Worm (Caenorhabditis elegans) whole organism, young adult: ENCODE measurements around the gene gtl-2.

ENCODE experiments used
- B0261.1 ChIP-seq: sonication (generic microtip); optimal IDR thresholded peaks from 2 replicates; lab custom pipeline; 2016; ENCODE audit warnings: mild to moderate bottlenecking, missing genetic modification characterization, moderate library complexity, missing compliant biosample characterization
- D2030.7 ChIP-seq: fragments of 200-800 bp; sonication (Bioruptor generic); IDR thresholded peaks from 2 replicates; pipeline ENCODE4 v1.3.6; 2022; ENCODE audit warnings: missing genetic modification reagents, missing genetic modification characterization, missing compliant biosample characterization
- F10E7.11 ChIP-seq: sonication (generic microtip); optimal IDR thresholded peaks from 2 replicates; lab custom pipeline; 2017; ENCODE audit warnings: mild to moderate bottlenecking, missing genetic modification characterization, moderate library complexity, missing compliant biosample characterization
- F22D6.2 ChIP-seq: sonication (generic microtip); optimal IDR thresholded peaks from 2 replicates; lab custom pipeline; 2016; ENCODE audit warnings: mild to moderate bottlenecking, missing genetic modification characterization, missing compliant biosample characterization
- F37B4.10 ChIP-seq: fragments of 200-800 bp; sonication (Bioruptor generic); IDR thresholded peaks from 2 replicates; pipeline ENCODE4 v1.3.6; 2022; ENCODE audit warnings: missing genetic modification characterization, missing compliant biosample characterization
- F39B2.1 ChIP-seq: fragments of 200-800 bp; sonication (Bioruptor generic); IDR thresholded peaks from 2 replicates; pipeline ENCODE4 v1.3.6; 2022; ENCODE audit warnings: missing genetic modification reagents, missing genetic modification characterization, missing compliant biosample characterization
- F49E8.2 ChIP-seq: sonication (generic microtip); optimal IDR thresholded peaks from 3 replicates; lab custom pipeline; 2017; ENCODE audit warnings: missing genetic modification characterization, mild to moderate bottlenecking, missing compliant biosample characterization, antibody characterized with exemption, moderate library complexity; ENCODE audit not compliant: insufficient read depth
- K12H6.12 ChIP-seq: fragments of 200-800 bp; sonication (Bioruptor generic); optimal IDR thresholded peaks from 2 replicates; lab custom pipeline; 2018; ENCODE audit warnings: mild to moderate bottlenecking, missing genetic modification characterization, missing compliant biosample characterization
- T07F8.4 ChIP-seq: sonication (generic microtip); optimal IDR thresholded peaks from 2 replicates; lab custom pipeline; 2016; ENCODE audit warnings: mild to moderate bottlenecking, missing genetic modification characterization, moderate library complexity, missing compliant biosample characterization
- Y56A3A.18 ChIP-seq: fragments of 200-800 bp; sonication (Bioruptor generic); IDR thresholded peaks from 2 replicates; pipeline ENCODE4 v1.3.6; 2022; ENCODE audit warnings: missing genetic modification reagents, missing genetic modification characterization, missing compliant biosample characterization
- aptf-2 ChIP-seq: fragments of 200-800 bp; sonication (Bioruptor generic); conservative IDR thresholded peaks from 2 replicates; pipeline ENCODE4 v1.3.6; 2022; ENCODE audit warnings: missing genetic modification reagents, missing genetic modification characterization, missing compliant biosample characterization
- atf-7 ChIP-seq: sonication (generic microtip); optimal IDR thresholded peaks from 2 replicates; lab custom pipeline; 2017; ENCODE audit warnings: mild to moderate bottlenecking, missing genetic modification characterization, missing compliant biosample characterization
- athp-1 ChIP-seq: sonication (generic microtip); optimal IDR thresholded peaks from 2 replicates; lab custom pipeline; 2017; ENCODE audit warnings: mild to moderate bottlenecking, missing genetic modification characterization, missing compliant biosample characterization
- bed-2 ChIP-seq: fragments of 200-800 bp; sonication (Bioruptor generic); IDR thresholded peaks from 2 replicates; pipeline ENCODE4 v1.3.6; 2022; ENCODE audit warnings: missing genetic modification reagents, missing genetic modification characterization, missing compliant biosample characterization
- ccch-3 ChIP-seq: fragments of 200-800 bp; sonication (Bioruptor generic); optimal IDR thresholded peaks from 2 replicates; lab custom pipeline; 2018; ENCODE audit warnings: mild to moderate bottlenecking, missing genetic modification characterization, missing compliant biosample characterization
- cebp-2 ChIP-seq: fragments of 200-800 bp; sonication (Bioruptor generic); IDR thresholded peaks from 2 replicates; pipeline ENCODE4 v1.3.6; 2022; ENCODE audit warnings: missing genetic modification characterization, missing compliant biosample characterization
- ceh-58 ChIP-seq: fragments of 200-800 bp; sonication (Bioruptor generic); IDR thresholded peaks from 2 replicates; pipeline ENCODE4 v1.3.6; 2022; ENCODE audit warnings: missing genetic modification characterization, missing compliant biosample characterization
- die-1 ChIP-seq: sonication (generic microtip); optimal IDR thresholded peaks from 2 replicates; lab custom pipeline; 2016; ENCODE audit warnings: missing genotype, mild to moderate bottlenecking, missing genetic modification characterization, missing compliant biosample characterization
- dpff-1 ChIP-seq: sonication (generic microtip); optimal IDR thresholded peaks from 2 replicates; lab custom pipeline; 2017; ENCODE audit warnings: mild to moderate bottlenecking, missing genetic modification characterization, missing compliant biosample characterization
- egl-18 ChIP-seq: fragments of 200-800 bp; sonication (Bioruptor generic); IDR thresholded peaks from 2 replicates; pipeline ENCODE4 v1.3.6; 2022; ENCODE audit warnings: missing genetic modification reagents, missing genetic modification characterization, missing compliant biosample characterization
- ekl-4 ChIP-seq: fragments of 200-800 bp; sonication (Bioruptor generic); IDR thresholded peaks from 2 replicates; pipeline ENCODE4 v1.3.6; 2022; ENCODE audit warnings: missing genetic modification reagents, missing genetic modification characterization, missing compliant biosample characterization
- let-526 ChIP-seq: fragments of 200-800 bp; sonication (Bioruptor generic); IDR thresholded peaks from 2 replicates; pipeline ENCODE4 v1.3.6; 2022; ENCODE audit warnings: missing genetic modification reagents, missing genetic modification characterization, missing compliant biosample characterization
- let-607 ChIP-seq, 2 experiments: fragments of 200-800 bp in 1 of 2; sonication (Bioruptor generic) in 1 of 2; sonication (generic microtip) in 1 of 2; optimal IDR thresholded peaks; 2 replicates each; lab custom pipeline; 2016 to 2018; ENCODE audit warnings: mild to moderate bottlenecking in 2 of 2, missing compliant biosample characterization in 2 of 2, missing genetic modification characterization in 2 of 2, moderate library complexity in 2 of 2, missing genotype in 1 of 2
- lin-54 ChIP-seq: fragments of 200-800 bp; sonication (Bioruptor generic); optimal IDR thresholded peaks from 2 replicates; lab custom pipeline; 2018; ENCODE audit warnings: mild to moderate bottlenecking, missing genetic modification characterization, missing compliant biosample characterization
- lsy-27 ChIP-seq: sonication (generic microtip); optimal IDR thresholded peaks from 2 replicates; lab custom pipeline; 2017; ENCODE audit warnings: missing genetic modification characterization, mild to moderate bottlenecking, missing compliant biosample characterization, antibody characterized with exemption, missing genotype, borderline replicate concordance; ENCODE audit not compliant: insufficient read depth
- madf-3 ChIP-seq: fragments of 200-800 bp; sonication (Bioruptor generic); IDR thresholded peaks from 2 replicates; pipeline ENCODE4 v1.3.6; 2022; ENCODE audit warnings: missing genetic modification reagents, missing genetic modification characterization, missing compliant biosample characterization
- madf-6 ChIP-seq: fragments of 200-800 bp; sonication (Bioruptor generic); IDR thresholded peaks from 2 replicates; pipeline ENCODE4 v1.3.6; 2022; ENCODE audit warnings: missing genetic modification reagents, missing genetic modification characterization, missing compliant biosample characterization
- mel-28 ChIP-seq: sonication (generic microtip); optimal IDR thresholded peaks from 2 replicates; lab custom pipeline; 2016; ENCODE audit warnings: borderline replicate concordance, mild to moderate bottlenecking, missing genetic modification characterization, missing compliant biosample characterization
- nfya-1 ChIP-seq: sonication (generic microtip); optimal IDR thresholded peaks from 2 replicates; lab custom pipeline; 2017; ENCODE audit warnings: antibody characterized with exemption, missing compliant biosample characterization, missing genetic modification characterization, borderline replicate concordance; ENCODE audit not compliant: insufficient read depth
- nfyb-1 ChIP-seq: fragments of 200-800 bp; sonication (Bioruptor generic); IDR thresholded peaks from 2 replicates; pipeline ENCODE4 v1.3.6; 2022; ENCODE audit warnings: missing genetic modification reagents, missing genetic modification characterization, missing compliant biosample characterization
- nhr-120 ChIP-seq: fragments of 200-800 bp; sonication (Bioruptor generic); IDR thresholded peaks from 2 replicates; pipeline ENCODE4 v1.3.6; 2022; ENCODE audit warnings: missing genetic modification characterization, missing compliant biosample characterization
- nhr-179 ChIP-seq: sonication (generic microtip); optimal IDR thresholded peaks from 2 replicates; lab custom pipeline; 2016; ENCODE audit warnings: mild to moderate bottlenecking, missing genetic modification characterization, missing compliant biosample characterization
- nhr-80 ChIP-seq: sonication (generic microtip); optimal IDR thresholded peaks from 2 replicates; lab custom pipeline; 2016; ENCODE audit warnings: missing genetic modification characterization, missing compliant biosample characterization
- rpc-1 ChIP-seq, 2 experiments: fragments of 150-350 bp in 1 of 2; sonication (generic microtip) in 1 of 2; optimal IDR thresholded peaks; 2 replicates each; lab custom pipeline; 2014 to 2018; ENCODE audit warnings: missing biosample characterization in 1 of 2, missing genetic modification characterization in 1 of 2, missing genetic modification reagents in 1 of 2, missing genotype in 1 of 2
- somi-1 ChIP-seq: fragments of 200-800 bp; sonication (Bioruptor generic); optimal IDR thresholded peaks from 2 replicates; lab custom pipeline; 2018; ENCODE audit warnings: mild to moderate bottlenecking, missing genetic modification characterization, missing compliant biosample characterization
- tbp1 ChIP-seq: fragments of 200-800 bp; sonication (Bioruptor generic); optimal IDR thresholded peaks from 2 replicates; lab custom pipeline; 2018; ENCODE audit warnings: mild to moderate bottlenecking, missing genetic modification characterization, missing compliant biosample characterization
- tbx-9 ChIP-seq: sonication (generic microtip); optimal IDR thresholded peaks from 2 replicates; lab custom pipeline; 2016; ENCODE audit warnings: borderline replicate concordance, missing genetic modification characterization, inconsistent platforms, missing compliant biosample characterization
- ztf-18 ChIP-seq: sonication (generic microtip); optimal IDR thresholded peaks from 2 replicates; lab custom pipeline; 2016; ENCODE audit warnings: missing genotype, mild to moderate bottlenecking, missing genetic modification characterization, missing compliant biosample characterization
- ztf-28 ChIP-seq: fragments of 200-800 bp; sonication (Bioruptor generic); IDR thresholded peaks from 2 replicates; pipeline ENCODE4 v1.3.6; 2022; ENCODE audit warnings: missing genetic modification reagents, missing genetic modification characterization, missing compliant biosample characterization

Gene gtl-2

DNA sequence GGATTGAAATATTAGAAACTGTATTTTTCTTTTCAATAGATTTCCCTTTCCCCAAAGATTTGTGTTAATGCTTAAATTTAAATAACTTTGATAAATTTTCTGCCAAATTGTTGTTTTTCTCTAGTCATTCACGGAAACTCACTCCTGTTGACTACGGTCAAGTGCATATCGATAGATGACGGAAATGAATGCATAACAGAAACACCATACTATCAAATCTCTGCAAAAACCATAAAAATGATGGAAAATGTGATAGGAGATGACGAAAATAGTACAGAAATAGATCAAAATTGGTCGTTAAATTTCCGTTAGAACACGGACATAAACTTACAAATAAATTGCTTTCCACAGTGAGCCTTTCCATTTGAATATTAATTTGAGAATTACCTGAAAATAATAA, 44.2 kb upstream of the gtl-2 start:
- TF ChIP-seq aptf-2 (GFP tag; lab: Robert Waterston, UW) = no peak
- TF ChIP-seq F37B4.10 (GFP tag; lab: Robert Waterston, UW) = no peak
- TF ChIP-seq bed-2 (GFP tag; lab: Robert Waterston, UW) = no peak
- no peak for TF ChIP-seq K12H6.12 (tag; lab: Kevin White, UChicago)
- TF ChIP-seq ccch-3 = no peak
- TF ChIP-seq let-526 (GFP tag; lab: Robert Waterston, UW) = no peak
- no peak for TF ChIP-seq F10E7.11
- no peak for TF ChIP-seq nhr-120
- no peak for TF ChIP-seq cebp-2 (GFP tag; lab: Robert Waterston, UW)
- no peak for TF ChIP-seq ekl-4 (GFP tag; lab: Robert Waterston, UW)
- TF ChIP-seq F49E8.2 (tag; lab: Kevin White, UChicago) = no peak
- TF ChIP-seq nfya-1 (tag; lab: Kevin White, UChicago) = no peak
- no peak for TF ChIP-seq Y56A3A.18 (GFP tag; lab: Robert Waterston, UW)
- no peak for TF ChIP-seq egl-18 (GFP tag; lab: Robert Waterston, UW)
- no peak for TF ChIP-seq tbp1 (GFP tag; lab: Kevin White, UChicago)

DNA sequence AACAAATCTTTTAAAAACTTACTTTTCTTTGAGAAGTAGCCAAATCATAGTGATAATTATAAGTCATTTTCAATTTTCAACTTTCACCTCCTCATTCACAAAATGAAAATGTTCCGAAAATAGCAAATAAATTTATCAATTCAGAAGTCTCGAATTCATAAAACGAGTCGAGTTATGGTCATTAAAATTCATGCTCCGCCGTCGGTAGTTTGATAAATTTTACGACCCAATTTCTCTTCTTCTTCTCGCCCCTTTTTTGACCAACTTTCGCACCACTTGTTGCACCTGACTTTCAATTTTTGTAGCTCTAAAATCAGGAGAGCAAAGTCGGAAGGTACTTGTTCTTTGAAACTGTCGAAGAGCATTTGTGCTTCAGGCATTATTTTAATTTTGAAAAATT, 43.2 kb upstream of the gtl-2 start, which contains the start of gene best-7:
Gene best-7, minus strand, starts transcription at position 239 of the 400 bp plus-strand sequence.
- TF ChIP-seq F22D6.2 (tag; lab: Kevin White, UChicago) (no peak), nhr-80 (tag; lab: Kevin White, UChicago) (peak; percentile 29), athp-1 (tag; lab: Kevin White, UChicago) (no peak)

DNA sequence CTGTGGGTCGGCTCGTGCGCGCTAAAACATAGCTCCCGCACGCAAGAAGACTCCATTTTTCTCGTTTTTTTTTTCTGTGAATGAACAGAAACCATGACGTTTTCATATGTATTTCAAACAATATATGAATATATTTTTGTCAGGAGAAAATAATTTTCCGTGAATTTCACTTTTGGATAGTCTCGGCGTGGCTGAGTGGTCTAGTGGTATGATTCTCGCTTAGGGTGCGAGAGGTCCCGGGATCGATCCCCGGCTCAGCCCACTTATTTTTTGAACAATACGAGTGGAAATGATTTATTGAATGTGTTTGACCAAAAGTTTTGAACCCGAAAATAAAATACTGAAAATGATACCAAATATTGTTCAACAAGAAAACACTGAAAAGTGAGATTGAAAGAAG, 41.9 kb upstream of the gtl-2 start:
- TF ChIP-seq D2030.7 (0 out of 2 replicates have a peak, but pooled peaks have one; percentile 9), atf-7 (tag; lab: Kevin White, UChicago) (no peak), tbp1 (GFP tag; lab: Kevin White, UChicago) (peak; percentile 79), rpc-1 (optimal IDR thresholded peaks at IDR 0.05; lab: Kevin White, UChicago) (peak; percentile 11), rpc-1 (tag; optimal IDR thresholded peaks at IDR 0.05; lab: Kevin White, UChicago) (peak; percentile 69), B0261.1 (tag; lab: Kevin White, UChicago) (peak; percentile 13)

ce11 chrIV:11235755-11236154, 37.5 kb upstream of the gtl-2 start:
- no peak for TF ChIP-seq ztf-28 (GFP tag; lab: Robert Waterston, UW)

ce11 chrIV:11241368-11241767, 31.9 kb upstream of the gtl-2 start, which contains the start of gene C05C12.6:
Gene C05C12.6 (minus strand): TSS chrIV:11241468.
- TF ChIP-seq ztf-18 (tag; lab: Kevin White, UChicago) = no peak
- no peak for TF ChIP-seq madf-3
- no peak for TF ChIP-seq dpff-1 (tag; lab: Kevin White, UChicago)
- no peak for TF ChIP-seq atf-7 (tag; lab: Kevin White, UChicago)

DNA sequence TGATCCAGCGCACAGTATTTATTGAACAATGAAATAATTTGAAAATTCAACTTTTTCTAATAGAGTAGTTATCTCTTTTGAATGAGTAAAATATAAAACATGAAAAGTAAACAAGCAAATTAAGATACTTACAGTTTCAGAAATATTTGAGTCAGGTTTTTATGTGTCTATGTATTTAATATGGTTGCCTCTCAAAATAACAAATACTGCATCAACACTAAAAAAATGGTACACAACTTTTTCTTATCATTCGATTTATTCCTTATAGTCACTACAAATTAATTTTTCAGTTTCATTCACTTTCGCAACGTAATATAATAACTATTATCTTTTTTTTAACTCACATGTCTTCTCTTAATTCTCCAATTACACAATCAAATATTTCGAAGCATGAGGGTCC, 25.8 kb upstream of the gtl-2 start:
- TF ChIP-seq tbx-9 (tag; lab: Kevin White, UChicago) = no peak
- no peak for TF ChIP-seq ceh-58
- TF ChIP-seq T07F8.4 = no peak
- no peak for TF ChIP-seq die-1
- no peak for TF ChIP-seq lin-54 (GFP tag; lab: Kevin White, UChicago)
- no peak for TF ChIP-seq F39B2.1 (GFP tag; lab: Robert Waterston, UW)
- TF ChIP-seq nfyb-1 (GFP tag; lab: Robert Waterston, UW) = no peak
- TF ChIP-seq lsy-27 = no peak
- TF ChIP-seq ztf-18 (tag; lab: Kevin White, UChicago) = no peak
- TF ChIP-seq K12H6.12 (tag; lab: Kevin White, UChicago) = no peak
- TF ChIP-seq madf-6 (GFP tag; lab: Robert Waterston, UW) = no peak
- TF ChIP-seq nhr-179 (tag; lab: Kevin White, UChicago) = no peak
- TF ChIP-seq nhr-80 (tag; lab: Kevin White, UChicago) = no peak
- no peak for TF ChIP-seq somi-1 (GFP tag; lab: Kevin White, UChicago)
- no peak for TF ChIP-seq let-526 (GFP tag; lab: Robert Waterston, UW)
- no peak for TF ChIP-seq mel-28
- TF ChIP-seq let-607 (tag; optimal IDR thresholded peaks at IDR 0.05; lab: Kevin White, UChicago) = no peak
